Worm (Caenorhabditis elegans) whole organism, L4 larva: ENCODE data around the gene lat-2.

Source experiments
- F37D6.2 ChIP-seq: sonication (generic microtip); optimal IDR thresholded peaks from 2 replicates; lab custom pipeline; 2016; ENCODE audit warnings: mild to moderate bottlenecking, missing genetic modification characterization, missing compliant biosample characterization
- F44E2.7 ChIP-seq: fragments of 200-800 bp; sonication (Bioruptor generic); IDR thresholded peaks from 2 replicates; pipeline ENCODE4 v2.1.2; 2022; ENCODE audit warnings: missing genetic modification characterization, missing compliant biosample characterization
- F49E8.2 ChIP-seq: sonication (generic microtip); optimal IDR thresholded peaks from 2 replicates; lab custom pipeline; 2016; ENCODE audit warnings: missing compliant biosample characterization, mild to moderate bottlenecking, missing genetic modification characterization, borderline replicate concordance
- aha-1 ChIP-seq: fragments of 150-350 bp; peaks from one replicate; lab custom pipeline; 2014; ENCODE audit warnings: missing biosample characterization, missing genetic modification characterization
- ceh-32 ChIP-seq: sonication (generic microtip); optimal IDR thresholded peaks from 2 replicates; lab custom pipeline; 2016; ENCODE audit warnings: mild to moderate bottlenecking, missing genetic modification characterization, missing compliant biosample characterization; ENCODE audit not compliant: poor library complexity
- ceh-44 ChIP-seq: fragments of 200-800 bp; sonication (Bioruptor generic); IDR thresholded peaks from 2 replicates; pipeline ENCODE4 v1.3.6; 2022; ENCODE audit warnings: missing genetic modification reagents, missing genetic modification characterization, missing compliant biosample characterization
- dve-1 ChIP-seq: sonication (generic microtip); optimal IDR thresholded peaks from 2 replicates; lab custom pipeline; 2017; ENCODE audit warnings: antibody characterized with exemption, mild to moderate bottlenecking, missing genetic modification characterization, missing compliant biosample characterization; ENCODE audit not compliant: insufficient read depth
- hlh-11 ChIP-seq: fragments of 200-800 bp; sonication (Bioruptor generic); optimal IDR thresholded peaks from 2 replicates; lab custom pipeline; 2018; ENCODE audit warnings: mild to moderate bottlenecking, missing genetic modification characterization, missing compliant biosample characterization
- hlh-30 ChIP-seq: sonication (generic microtip); optimal IDR thresholded peaks from 2 replicates; lab custom pipeline; 2017; ENCODE audit warnings: antibody characterized with exemption, mild to moderate bottlenecking, missing genetic modification characterization, missing compliant biosample characterization; ENCODE audit not compliant: insufficient read depth
- hmg-1.1 ChIP-seq: fragments of 200-800 bp; sonication (Bioruptor generic); IDR thresholded peaks from 2 replicates; pipeline ENCODE4 v1.3.6; 2022; ENCODE audit warnings: missing genetic modification reagents, missing genetic modification characterization, missing compliant biosample characterization
- lin-38 ChIP-seq: fragments of 200-800 bp; sonication (Bioruptor generic); IDR thresholded peaks from 2 replicates; pipeline ENCODE4 v1.3.6; 2022; ENCODE audit warnings: missing genetic modification reagents, missing genetic modification characterization, missing compliant biosample characterization
- lir-3 ChIP-seq: sonication (generic microtip); optimal IDR thresholded peaks from 2 replicates; lab custom pipeline; 2016; ENCODE audit warnings: mild to moderate bottlenecking, missing genetic modification characterization, missing compliant biosample characterization
- madf-9 ChIP-seq: fragments of 200-800 bp; sonication (Bioruptor generic); conservative IDR thresholded peaks from 2 replicates; pipeline ENCODE4 v1.3.6; 2022; ENCODE audit warnings: missing genetic modification reagents, missing genetic modification characterization, missing compliant biosample characterization
- mdl-1 ChIP-seq, 2 experiments: fragments of 150-350 bp in 1 of 2; sonication (generic microtip) in 1 of 2; optimal IDR thresholded peaks; 2 replicates each; lab custom pipeline; 2014 to 2017; ENCODE audit warnings: missing biosample characterization in 2 of 2, missing genetic modification characterization in 2 of 2
- mxl-3 ChIP-seq: fragments of 200-800 bp; sonication (Bioruptor generic); optimal IDR thresholded peaks from 2 replicates; lab custom pipeline; 2018; ENCODE audit warnings: mild to moderate bottlenecking, missing genetic modification characterization, missing compliant biosample characterization
- nhr-10 ChIP-seq: fragments of 150-350 bp; optimal IDR thresholded peaks from 2 replicates; lab custom pipeline; 2014; ENCODE audit warnings: missing biosample characterization, missing genetic modification characterization
- nhr-11 ChIP-seq: fragments of 150-350 bp; optimal IDR thresholded peaks from 2 replicates; lab custom pipeline; 2014; ENCODE audit warnings: missing biosample characterization, missing genetic modification characterization
- nhr-237 ChIP-seq: sonication (generic microtip); optimal IDR thresholded peaks from 2 replicates; lab custom pipeline; 2017; ENCODE audit warnings: missing biosample characterization, missing genetic modification characterization
- nhr-25 ChIP-seq: sonication (generic microtip); optimal IDR thresholded peaks from 2 replicates; lab custom pipeline; 2017; ENCODE audit warnings: missing genetic modification characterization, mild to moderate bottlenecking, missing compliant biosample characterization, antibody characterized with exemption, moderate library complexity, borderline replicate concordance; ENCODE audit not compliant: insufficient read depth
- nhr-42 ChIP-seq: fragments of 200-800 bp; sonication (Bioruptor generic); IDR thresholded peaks from 2 replicates; pipeline ENCODE4 v1.3.6; 2022; ENCODE audit warnings: missing genetic modification characterization, missing compliant biosample characterization
- nhr-48 ChIP-seq: sonication (generic microtip); optimal IDR thresholded peaks from 2 replicates; lab custom pipeline; 2016; ENCODE audit warnings: mild to moderate bottlenecking, missing genetic modification characterization, missing compliant biosample characterization
- nhr-76 ChIP-seq: fragments of 150-350 bp; optimal IDR thresholded peaks from 2 replicates; lab custom pipeline; 2014; ENCODE audit warnings: missing biosample characterization, missing genetic modification characterization
- set-16 ChIP-seq: fragments of 200-800 bp; sonication (Bioruptor generic); IDR thresholded peaks from 2 replicates; pipeline ENCODE4 v1.3.6; 2022; ENCODE audit warnings: missing genetic modification reagents, missing genetic modification characterization, missing compliant biosample characterization
- unc-62 ChIP-seq, 3 experiments: fragments of 150-350 bp in 1 of 3; sonication (generic microtip); optimal IDR thresholded peaks in 2 of 3; peaks in 1 of 3; 1 replicate in 1 of 3; 2 replicates in 2 of 3; lab custom pipeline; 2014 to 2017; ENCODE audit warnings: missing biosample characterization in 3 of 3, missing genetic modification characterization in 3 of 3, missing genetic modification reagents in 3 of 3, missing genotype in 1 of 3
- zip-11 ChIP-seq: fragments of 200-800 bp; sonication (Bioruptor generic); IDR thresholded peaks from 2 replicates; pipeline ENCODE4 v1.3.6; 2022; ENCODE audit warnings: missing genetic modification characterization, missing compliant biosample characterization

lat-2 gene

ce11 chrII:4392526-4393057 lies 33.7 kb downstream of the lat-2 start, which contains the start of gene mlt-7 (continued):
- TF ChIP-seq nhr-42 (GFP tag; lab: Robert Waterston, UW) = no peak

ce11 chrII:4394438-4394837 lies 35.6 kb downstream of the lat-2 start:
- TF ChIP-seq nhr-42 (GFP tag; lab: Robert Waterston, UW) = no peak
- TF ChIP-seq mdl-1 (tag; optimal IDR thresholded peaks at IDR 0.05; lab: Kevin White, UChicago) = peak in 1 of 2 experiments; percentile 0
- peak; percentile 65 for TF ChIP-seq aha-1
- TF ChIP-seq mxl-3 (GFP tag; lab: Kevin White, UChicago) = peak; percentile 16

DNA sequence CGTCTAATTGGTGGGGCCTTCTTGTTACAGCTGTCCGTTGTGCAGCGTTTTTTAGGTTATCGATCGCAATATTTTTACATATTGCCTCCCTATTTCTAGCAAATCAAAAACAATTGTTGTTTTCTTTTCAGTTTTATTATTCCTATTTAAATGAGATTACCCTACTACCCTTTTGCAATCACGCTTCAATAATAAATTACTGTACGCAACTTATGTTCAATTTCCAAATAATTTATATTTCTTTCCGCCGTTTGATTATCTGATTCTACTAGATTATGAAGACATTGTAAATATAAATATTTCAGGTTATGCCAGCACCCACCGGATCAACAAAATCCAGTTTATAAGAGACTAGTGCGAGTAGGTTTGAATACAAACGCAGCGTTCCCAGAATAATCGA lies 46.5 kb downstream of the lat-2 start, which contains the start of gene ZK430.5:
Gene ZK430.5 (plus strand): TSS at position 301 of the 400 bp plus-strand sequence.
- TF ChIP-seq hlh-11 (tag; lab: Kevin White, UChicago) = no peak
- no peak for TF ChIP-seq nhr-237 (tag; lab: Kevin White, UChicago)
- TF ChIP-seq dve-1 = no peak
- TF ChIP-seq nhr-11 (tag; lab: Kevin White, UChicago) = no peak
- peak in 1 of 2 experiments; percentile 17 for TF ChIP-seq unc-62 (GFP tag; optimal IDR thresholded peaks at IDR 0.05 in 1 of 2; lab: Kevin White, UChicago)
- TF ChIP-seq unc-62 (tag; optimal IDR thresholded peaks at IDR 0.05; lab: Kevin White, UChicago) = no peak
- no peak for TF ChIP-seq nhr-10 (tag; lab: Kevin White, UChicago)
- TF ChIP-seq aha-1 = peak; percentile 87

DNA sequence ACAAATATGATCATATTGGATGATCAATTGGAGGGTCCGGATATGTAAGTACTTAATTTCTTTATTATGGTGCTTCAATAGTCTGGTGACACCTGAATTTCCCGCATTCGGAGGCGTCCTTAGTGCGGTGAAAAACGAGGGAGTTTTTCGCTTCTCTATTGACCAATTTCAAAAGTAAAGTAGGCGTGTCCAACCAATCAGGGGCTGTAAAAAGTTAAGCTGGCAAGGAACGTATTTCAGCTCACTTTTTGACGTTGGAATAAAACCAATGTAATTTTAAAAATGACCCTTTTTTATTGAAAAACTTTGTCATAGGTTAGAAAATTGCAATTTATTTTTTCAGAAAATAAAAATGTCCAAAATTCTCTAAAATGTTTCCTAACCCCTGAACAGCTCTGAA lies 50.8 kb downstream of the lat-2 start:
- TF ChIP-seq set-16 (GFP tag; lab: Robert Waterston, UW) = no peak
- no peak for TF ChIP-seq F44E2.7 (GFP tag; lab: Robert Waterston, UW)
- TF ChIP-seq zip-11 = no peak

- TF ChIP-seq F49E8.2 (no peak), ceh-32 (tag; lab: Kevin White, UChicago) (no peak), hlh-30 (tag; lab: Kevin White, UChicago) (no peak), nhr-25 (tag; lab: Kevin White, UChicago) (no peak), nhr-76 (tag; lab: Kevin White, UChicago) (no peak), F37D6.2 (tag; lab: Kevin White, UChicago) (no peak), hmg-1.1 (no peak), madf-9 (GFP tag; lab: Robert Waterston, UW) (no peak), ceh-44 (no peak), lin-38 (GFP tag; lab: Robert Waterston, UW) (no peak), lir-3 (no peak), nhr-48 (tag; lab: Kevin White, UChicago) (no peak)
These were observed 58.5 kb downstream of the lat-2 start, which contains the start of gene sod-5 for ce11 chrII:4417333-4417732. sod-5 (plus strand) TSS chrII:4417633.
